Worm (Caenorhabditis elegans) whole organism, mixed stage, embryonic: Measurements from ENCODE around the gene rpb-11.

Experiments
- M03D4.4 ChIP-seq: sonication (generic microtip); optimal IDR thresholded peaks from 2 replicates; lab custom pipeline; 2017; ENCODE audit warnings: mild to moderate bottlenecking, missing genetic modification characterization, missing compliant biosample characterization
- bed-3 ChIP-seq: fragments of 200-800 bp; sonication (Bioruptor generic); optimal IDR thresholded peaks from 3 replicates; lab custom pipeline; 2018; ENCODE audit warnings: mild to moderate bottlenecking, missing genetic modification characterization, moderate library complexity, missing compliant biosample characterization
- blmp-1 ChIP-seq: fragments of 150-350 bp; optimal IDR thresholded peaks from 2 replicates; lab custom pipeline; 2014; ENCODE audit warnings: missing biosample characterization, missing genetic modification characterization
- drap-1 ChIP-seq: fragments of 200-800 bp; sonication (Bioruptor generic); optimal IDR thresholded peaks from 3 replicates; lab custom pipeline; 2018; ENCODE audit warnings: mild to moderate bottlenecking, missing genetic modification characterization, missing compliant biosample characterization
- nhr-237 ChIP-seq: fragments of 150-350 bp; optimal IDR thresholded peaks from 2 replicates; lab custom pipeline; 2014; ENCODE audit warnings: missing biosample characterization, missing genetic modification characterization
- pha-4 ChIP-seq: fragments of 150-350 bp; optimal IDR thresholded peaks from 2 replicates; lab custom pipeline; 2018; ENCODE audit warnings: missing biosample characterization, missing genetic modification reagents, missing genetic modification characterization
- snpc-4 ChIP-seq: fragments of 150-350 bp; optimal IDR thresholded peaks from 2 replicates; lab custom pipeline; 2014; ENCODE audit warnings: missing biosample characterization, missing genetic modification characterization
- unc-62 ChIP-seq: fragments of 150-350 bp; optimal IDR thresholded peaks from 2 replicates; lab custom pipeline; 2014; ENCODE audit warnings: missing biosample characterization, missing genetic modification reagents, missing genetic modification characterization
- ztf-11 ChIP-seq: fragments of 150-350 bp; optimal IDR thresholded peaks from 2 replicates; lab custom pipeline; 2014; ENCODE audit warnings: missing biosample characterization, missing genetic modification characterization

- no peak for TF ChIP-seq unc-62 (GFP tag; lab: Kevin White, UChicago)
- TF ChIP-seq drap-1 (GFP tag; lab: Kevin White, UChicago), result no peak
- TF ChIP-seq blmp-1 (tag; lab: Kevin White, UChicago), result no peak
- no peak for TF ChIP-seq pha-4
- no peak for TF ChIP-seq snpc-4
- no peak for TF ChIP-seq bed-3
- no peak for TF ChIP-seq nhr-237 (tag; lab: Kevin White, UChicago)
- TF ChIP-seq ztf-11 (tag; lab: Kevin White, UChicago), result no peak
- TF ChIP-seq M03D4.4 (tag; lab: Kevin White, UChicago), result no peak
Measured at ce11 chrII:14100963-14101362, 41.1 kb downstream of the rpb-11 start, which contains the start of gene bkip-1.
